Worm (Caenorhabditis elegans) whole organism, young adult: ENCODE measurements around the gene nck-1.

Source experiments
- B0019.2 ChIP-seq: fragments of 200-800 bp; sonication (Bioruptor generic); conservative IDR thresholded peaks from 2 replicates; pipeline ENCODE4 v1.3.6; 2022; ENCODE audit warnings: missing genetic modification reagents, missing genetic modification characterization, missing compliant biosample characterization
- B0261.1 ChIP-seq: sonication (generic microtip); optimal IDR thresholded peaks from 2 replicates; lab custom pipeline; 2016; ENCODE audit warnings: mild to moderate bottlenecking, missing genetic modification characterization, moderate library complexity, missing compliant biosample characterization
- C06A6.2 ChIP-seq: fragments of 200-800 bp; sonication (Bioruptor generic); conservative IDR thresholded peaks from 2 replicates; pipeline ENCODE4 v1.3.6; 2022; ENCODE audit warnings: missing genetic modification characterization, missing compliant biosample characterization
- D2030.7 ChIP-seq: fragments of 200-800 bp; sonication (Bioruptor generic); IDR thresholded peaks from 2 replicates; pipeline ENCODE4 v1.3.6; 2022; ENCODE audit warnings: missing genetic modification reagents, missing genetic modification characterization, missing compliant biosample characterization
- F33H1.4 ChIP-seq: fragments of 200-800 bp; sonication (Bioruptor generic); IDR thresholded peaks from 2 replicates; pipeline ENCODE4 v1.3.6; 2022; ENCODE audit warnings: missing genetic modification reagents, missing genetic modification characterization, missing compliant biosample characterization
- F49E8.2 ChIP-seq: sonication (generic microtip); optimal IDR thresholded peaks from 3 replicates; lab custom pipeline; 2017; ENCODE audit warnings: missing genetic modification characterization, mild to moderate bottlenecking, missing compliant biosample characterization, antibody characterized with exemption, moderate library complexity; ENCODE audit not compliant: insufficient read depth
- K11D2.4 ChIP-seq: fragments of 200-800 bp; sonication (Bioruptor generic); IDR thresholded peaks from 2 replicates; pipeline ENCODE4 v1.3.6; 2022; ENCODE audit warnings: missing genetic modification reagents, missing genetic modification characterization, missing compliant biosample characterization
- K12H6.12 ChIP-seq: fragments of 200-800 bp; sonication (Bioruptor generic); optimal IDR thresholded peaks from 2 replicates; lab custom pipeline; 2018; ENCODE audit warnings: mild to moderate bottlenecking, missing genetic modification characterization, missing compliant biosample characterization
- Y53G8AR.9 ChIP-seq: fragments of 200-800 bp; sonication (Bioruptor generic); conservative IDR thresholded peaks from 2 replicates; pipeline ENCODE4 v1.3.6; 2022; ENCODE audit warnings: missing genetic modification reagents, missing genetic modification characterization, missing compliant biosample characterization
- Y56A3A.18 ChIP-seq: fragments of 200-800 bp; sonication (Bioruptor generic); IDR thresholded peaks from 2 replicates; pipeline ENCODE4 v1.3.6; 2022; ENCODE audit warnings: missing genetic modification reagents, missing genetic modification characterization, missing compliant biosample characterization
- ZK185.1 ChIP-seq: sonication (generic microtip); optimal IDR thresholded peaks from 2 replicates; lab custom pipeline; 2016; ENCODE audit warnings: mild to moderate bottlenecking, missing genetic modification characterization, missing compliant biosample characterization; ENCODE audit not compliant: poor library complexity, severe bottlenecking
- aptf-2 ChIP-seq: fragments of 200-800 bp; sonication (Bioruptor generic); conservative IDR thresholded peaks from 2 replicates; pipeline ENCODE4 v1.3.6; 2022; ENCODE audit warnings: missing genetic modification reagents, missing genetic modification characterization, missing compliant biosample characterization
- atf-7 ChIP-seq: sonication (generic microtip); optimal IDR thresholded peaks from 2 replicates; lab custom pipeline; 2017; ENCODE audit warnings: mild to moderate bottlenecking, missing genetic modification characterization, missing compliant biosample characterization
- athp-1 ChIP-seq: sonication (generic microtip); optimal IDR thresholded peaks from 2 replicates; lab custom pipeline; 2017; ENCODE audit warnings: mild to moderate bottlenecking, missing genetic modification characterization, missing compliant biosample characterization
- attf-3 ChIP-seq: fragments of 200-800 bp; sonication (Bioruptor generic); conservative IDR thresholded peaks from 2 replicates; pipeline ENCODE4 v1.3.6; 2022; ENCODE audit warnings: missing genetic modification reagents, missing genetic modification characterization, missing compliant biosample characterization
- attf-6 ChIP-seq: fragments of 200-800 bp; sonication (Bioruptor generic); IDR thresholded peaks from 2 replicates; pipeline ENCODE4 v1.3.6; 2022; ENCODE audit warnings: missing genetic modification reagents, missing genetic modification characterization, missing compliant biosample characterization
- bed-1 ChIP-seq: fragments of 200-800 bp; sonication (Bioruptor generic); IDR thresholded peaks from 2 replicates; pipeline ENCODE4 v1.3.6; 2022; ENCODE audit warnings: missing genetic modification reagents, missing genetic modification characterization, missing compliant biosample characterization
- bed-2 ChIP-seq: fragments of 200-800 bp; sonication (Bioruptor generic); IDR thresholded peaks from 2 replicates; pipeline ENCODE4 v1.3.6; 2022; ENCODE audit warnings: missing genetic modification reagents, missing genetic modification characterization, missing compliant biosample characterization
- ccch-3 ChIP-seq: fragments of 200-800 bp; sonication (Bioruptor generic); optimal IDR thresholded peaks from 2 replicates; lab custom pipeline; 2018; ENCODE audit warnings: mild to moderate bottlenecking, missing genetic modification characterization, missing compliant biosample characterization
- cebp-2 ChIP-seq: fragments of 200-800 bp; sonication (Bioruptor generic); IDR thresholded peaks from 2 replicates; pipeline ENCODE4 v1.3.6; 2022; ENCODE audit warnings: missing genetic modification characterization, missing compliant biosample characterization
- ceh-79 ChIP-seq: sonication (generic microtip); optimal IDR thresholded peaks from 2 replicates; lab custom pipeline; 2017; ENCODE audit warnings: mild to moderate bottlenecking, missing genetic modification characterization, missing compliant biosample characterization
- ceh-91 ChIP-seq: fragments of 200-800 bp; sonication (Bioruptor generic); IDR thresholded peaks from 2 replicates; pipeline ENCODE4 v1.3.6; 2022; ENCODE audit warnings: missing genetic modification reagents, missing genetic modification characterization, missing compliant biosample characterization
- dox-1 ChIP-seq: fragments of 200-800 bp; sonication (Bioruptor generic); IDR thresholded peaks from 2 replicates; pipeline ENCODE4 v1.3.6; 2022; ENCODE audit warnings: missing genetic modification reagents, missing genetic modification characterization, missing compliant biosample characterization
- efl-1 ChIP-seq: fragments of 150-350 bp; optimal IDR thresholded peaks from 2 replicates; lab custom pipeline; 2014; ENCODE audit warnings: missing biosample characterization, missing genetic modification reagents, missing genetic modification characterization
- egl-44 ChIP-seq: fragments of 200-800 bp; sonication (Bioruptor generic); IDR thresholded peaks from 2 replicates; pipeline ENCODE4 v1.3.6; 2022; ENCODE audit warnings: missing genetic modification reagents, missing genetic modification characterization, missing compliant biosample characterization
- ets-4 ChIP-seq: fragments of 200-800 bp; sonication (Bioruptor generic); optimal IDR thresholded peaks from 2 replicates; lab custom pipeline; 2018; ENCODE audit warnings: mild to moderate bottlenecking, missing genetic modification characterization, missing compliant biosample characterization
- gei-17 ChIP-seq: fragments of 200-800 bp; sonication (Bioruptor generic); optimal IDR thresholded peaks from 2 replicates; lab custom pipeline; 2018; ENCODE audit warnings: mild to moderate bottlenecking, missing genetic modification characterization, missing compliant biosample characterization
- hlh-12 ChIP-seq: sonication (generic microtip); optimal IDR thresholded peaks from 2 replicates; lab custom pipeline; 2016; ENCODE audit warnings: missing genetic modification characterization, missing compliant biosample characterization
- let-607 ChIP-seq, 2 experiments: fragments of 200-800 bp in 1 of 2; sonication (Bioruptor generic) in 1 of 2; sonication (generic microtip) in 1 of 2; optimal IDR thresholded peaks; 2 replicates each; lab custom pipeline; 2016 to 2018; ENCODE audit warnings: mild to moderate bottlenecking in 2 of 2, missing compliant biosample characterization in 2 of 2, missing genetic modification characterization in 2 of 2, moderate library complexity in 2 of 2, missing genotype in 1 of 2
- lsl-1 ChIP-seq: fragments of 200-800 bp; sonication (Bioruptor generic); optimal IDR thresholded peaks from 2 replicates; lab custom pipeline; 2018; ENCODE audit warnings: mild to moderate bottlenecking, missing genetic modification characterization, moderate library complexity, missing compliant biosample characterization
- lsy-27 ChIP-seq: sonication (generic microtip); optimal IDR thresholded peaks from 2 replicates; lab custom pipeline; 2017; ENCODE audit warnings: missing genetic modification characterization, mild to moderate bottlenecking, missing compliant biosample characterization, antibody characterized with exemption, missing genotype, borderline replicate concordance; ENCODE audit not compliant: insufficient read depth
- madf-10 ChIP-seq: sonication (generic microtip); optimal IDR thresholded peaks from 2 replicates; lab custom pipeline; 2016; ENCODE audit warnings: mild to moderate bottlenecking, missing genetic modification characterization, missing compliant biosample characterization
- madf-6 ChIP-seq: fragments of 200-800 bp; sonication (Bioruptor generic); IDR thresholded peaks from 2 replicates; pipeline ENCODE4 v1.3.6; 2022; ENCODE audit warnings: missing genetic modification reagents, missing genetic modification characterization, missing compliant biosample characterization
- mcd-1 ChIP-seq: fragments of 200-800 bp; sonication (Bioruptor generic); IDR thresholded peaks from 2 replicates; pipeline ENCODE4 v1.3.6; 2022; ENCODE audit warnings: missing genetic modification reagents, missing genetic modification characterization, missing compliant biosample characterization
- mel-28 ChIP-seq: sonication (generic microtip); optimal IDR thresholded peaks from 2 replicates; lab custom pipeline; 2016; ENCODE audit warnings: borderline replicate concordance, mild to moderate bottlenecking, missing genetic modification characterization, missing compliant biosample characterization
- mes-4 ChIP-seq: sonication (generic microtip); optimal IDR thresholded peaks from 2 replicates; lab custom pipeline; 2016; ENCODE audit warnings: missing genotype, missing genetic modification characterization, missing compliant biosample characterization
- mxl-1 ChIP-seq: sonication (generic microtip); optimal IDR thresholded peaks from 2 replicates; lab custom pipeline; 2016; ENCODE audit warnings: missing genetic modification characterization, missing compliant biosample characterization
- nfyb-1 ChIP-seq: fragments of 200-800 bp; sonication (Bioruptor generic); IDR thresholded peaks from 2 replicates; pipeline ENCODE4 v1.3.6; 2022; ENCODE audit warnings: missing genetic modification reagents, missing genetic modification characterization, missing compliant biosample characterization
- nhr-120 ChIP-seq: fragments of 200-800 bp; sonication (Bioruptor generic); IDR thresholded peaks from 2 replicates; pipeline ENCODE4 v1.3.6; 2022; ENCODE audit warnings: missing genetic modification characterization, missing compliant biosample characterization
- nhr-27 ChIP-seq: fragments of 200-800 bp; sonication (Bioruptor generic); optimal IDR thresholded peaks from 2 replicates; lab custom pipeline; 2018; ENCODE audit warnings: mild to moderate bottlenecking, missing genetic modification characterization, moderate library complexity, missing compliant biosample characterization
- nhr-90 ChIP-seq: sonication (generic microtip); optimal IDR thresholded peaks from 2 replicates; lab custom pipeline; 2016; ENCODE audit warnings: missing genotype, mild to moderate bottlenecking, missing genetic modification characterization, missing compliant biosample characterization
- pha-4 ChIP-seq: fragments of 150-350 bp; sonication (generic microtip); optimal IDR thresholded peaks from 2 replicates; lab custom pipeline; 2014; ENCODE audit warnings: missing biosample characterization, missing genetic modification reagents, missing genetic modification characterization
- rcor-1 ChIP-seq: fragments of 200-800 bp; sonication (Bioruptor generic); IDR thresholded peaks from 2 replicates; pipeline ENCODE4 v1.3.6; 2022; ENCODE audit warnings: missing genetic modification reagents, missing genetic modification characterization, missing compliant biosample characterization
- snpc-3.4 ChIP-seq: sonication (generic microtip); optimal IDR thresholded peaks from 2 replicates; lab custom pipeline; 2017; ENCODE audit warnings: missing genetic modification characterization, mild to moderate bottlenecking, missing compliant biosample characterization, antibody characterized with exemption, moderate library complexity, missing genotype, missing genetic modification reagents
- sptf-2 ChIP-seq: fragments of 200-800 bp; sonication (Bioruptor generic); optimal IDR thresholded peaks from 2 replicates; lab custom pipeline; 2018; ENCODE audit warnings: mild to moderate bottlenecking, missing genetic modification characterization, missing compliant biosample characterization
- xnd-1 ChIP-seq: sonication (generic microtip); optimal IDR thresholded peaks from 2 replicates; lab custom pipeline; 2016; ENCODE audit warnings: missing genotype, missing genetic modification reagents, missing genetic modification characterization, missing compliant biosample characterization
- ztf-22 ChIP-seq: fragments of 200-800 bp; sonication (Bioruptor generic); optimal IDR thresholded peaks from 2 replicates; lab custom pipeline; 2018; ENCODE audit warnings: mild to moderate bottlenecking, missing genetic modification characterization, moderate library complexity, missing compliant biosample characterization
- ztf-3 ChIP-seq: fragments of 200-800 bp; sonication (Bioruptor generic); optimal IDR thresholded peaks from 2 replicates; lab custom pipeline; 2018; ENCODE audit warnings: mild to moderate bottlenecking, missing genetic modification characterization, missing compliant biosample characterization

Gene nck-1

ce11 chrX:4190537-4191144, 37.4 kb upstream of the nck-1 start, which contains the start of gene vha-12 (continued):
- TF ChIP-seq gei-17 (GFP tag; lab: Kevin White, UChicago) (peak; percentile 64), aptf-2 (GFP tag; lab: Robert Waterston, UW) (no peak), let-607 (tag; optimal IDR thresholded peaks at IDR 0.05; lab: Kevin White, UChicago) (peak; percentile 82), rcor-1 (peak; percentile 40; the same call in 1 of the 2 replicates), athp-1 (peak; percentile 35), mcd-1 (GFP tag; lab: Robert Waterston, UW) (peak; percentile 78), ztf-22 (no peak), bed-2 (no peak), egl-44 (GFP tag; lab: Robert Waterston, UW) (no peak), K12H6.12 (tag; lab: Kevin White, UChicago) (peak; percentile 69), nhr-90 (tag; lab: Kevin White, UChicago) (no peak), Y56A3A.18 (GFP tag; lab: Robert Waterston, UW) (no peak), attf-6 (no peak), K11D2.4 (GFP tag; lab: Robert Waterston, UW) (peak; percentile 83), nhr-120 (GFP tag; lab: Robert Waterston, UW) (no peak), hlh-12 (tag; lab: Kevin White, UChicago) (no peak), mel-28 (no peak), B0019.2 (GFP tag; lab: Robert Waterston, UW) (no peak), atf-7 (peak; percentile 63), nfyb-1 (peak; percentile 84), madf-10 (tag; lab: Kevin White, UChicago) (peak; percentile 74), Y53G8AR.9 (peak; percentile 52; the same call in 1 of the 2 replicates), ets-4 (GFP tag; lab: Kevin White, UChicago) (peak; percentile 52), sptf-2 (GFP tag; lab: Kevin White, UChicago) (no peak), ztf-3 (GFP tag; lab: Kevin White, UChicago) (no peak), B0261.1 (tag; lab: Kevin White, UChicago) (no peak), lsy-27 (tag; lab: Kevin White, UChicago) (no peak), D2030.7 (GFP tag; lab: Robert Waterston, UW) (no peak), C06A6.2 (peak; percentile 80), bed-1 (GFP tag; lab: Robert Waterston, UW) (no peak), F49E8.2 (tag; lab: Kevin White, UChicago) (no peak), nhr-27 (tag; lab: Kevin White, UChicago) (no peak), mxl-1 (tag; lab: Kevin White, UChicago) (no peak), dox-1 (peak; percentile 88), F33H1.4 (peak; percentile 85), lsl-1 (GFP tag; lab: Kevin White, UChicago) (no peak), attf-3 (GFP tag; lab: Robert Waterston, UW) (no peak), ZK185.1 (tag; lab: Kevin White, UChicago) (peak; percentile 61), madf-6 (GFP tag; lab: Robert Waterston, UW) (no peak), efl-1 (peak; percentile 16), cebp-2 (GFP tag; lab: Robert Waterston, UW) (no peak), xnd-1 (tag; lab: Kevin White, UChicago) (no peak), pha-4 (tag; lab: Kevin White, UChicago) (no peak), mes-4 (tag; lab: Kevin White, UChicago) (no peak), ceh-79 (no peak), snpc-3.4 (tag; lab: Kevin White, UChicago) (no peak), ceh-91 (GFP tag; lab: Robert Waterston, UW) (no peak), ccch-3 (GFP tag; lab: Kevin White, UChicago) (no peak)
